Fruit fly (Drosophila melanogaster): ENCODE measurements around the gene CG18649.

The CG18649 gene

DNA sequence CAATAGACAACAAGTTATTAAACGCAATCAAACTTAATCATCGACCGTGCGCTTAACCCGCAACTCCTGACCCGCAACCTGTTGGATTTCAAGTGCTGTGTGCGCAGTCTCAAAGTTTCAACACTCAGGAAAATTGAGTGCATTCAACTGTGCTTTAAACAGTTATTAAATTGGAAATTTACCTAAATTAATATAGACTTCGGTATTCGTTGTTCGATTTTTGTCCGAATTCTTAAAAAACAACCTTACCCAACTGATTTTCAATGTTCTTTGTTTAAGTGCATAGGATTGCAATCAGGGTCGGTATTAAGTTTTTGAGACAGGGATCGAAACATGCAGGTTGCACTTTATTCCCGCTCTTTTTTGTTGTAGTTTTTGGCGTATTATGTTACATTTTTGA lies 48.9 kb downstream of the CG18649 start:
- no peak for TF ChIP-seq N (GFP tag; optimal IDR thresholded peaks at IDR 0.05)
- no peak for TF ChIP-seq Hr83 (GFP tag; optimal IDR thresholded peaks at IDR 0.05; ENCODE audit: poor library complexity, severe bottlenecking)
- TF ChIP-seq dsf (GFP tag; optimal IDR thresholded peaks at IDR 0.05; ENCODE audit: borderline replicate concordance) = no peak
- TF ChIP-seq usp (GFP tag; optimal IDR thresholded peaks at IDR 0.05) = no peak
- peak; percentile 55 for TF ChIP-seq ey (GFP tag; optimal IDR thresholded peaks at IDR 0.05)
- TF ChIP-seq GATAd (GFP tag; optimal IDR thresholded peaks at IDR 0.05) = no peak
- no peak for TF ChIP-seq pan (optimal IDR thresholded peaks at IDR 0.05)
- no peak for TF ChIP-seq Vsx2 (GFP tag; optimal IDR thresholded peaks at IDR 0.05; ENCODE audit: partially characterized antibody)
- no peak for TF ChIP-seq woc (GFP tag; optimal IDR thresholded peaks at IDR 0.05)
- TF ChIP-seq CG32264 (GFP tag; optimal IDR thresholded peaks at IDR 0.05) = no peak
- TF ChIP-seq Dif (GFP tag; optimal IDR thresholded peaks at IDR 0.05; ENCODE audit: partially characterized antibody) = no peak
- TF ChIP-seq brk (GFP tag; optimal IDR thresholded peaks at IDR 0.05) = peak; percentile 9
- TF ChIP-seq rgr (GFP tag; optimal IDR thresholded peaks at IDR 0.05) = peak; percentile 51
- peak; percentile 59 for TF ChIP-seq OdsH (GFP tag; optimal IDR thresholded peaks at IDR 0.05)
- peak; percentile 70 for TF ChIP-seq h (GFP tag; optimal IDR thresholded peaks at IDR 0.05)
- no peak for TF ChIP-seq CrebA (GFP tag; optimal IDR thresholded peaks at IDR 0.05; ENCODE audit: borderline replicate concordance)
- no peak for TF ChIP-seq sage (GFP tag; optimal IDR thresholded peaks at IDR 0.05)
- TF ChIP-seq CG9705 (GFP tag; optimal IDR thresholded peaks at IDR 0.05) = no peak
- no peak for TF ChIP-seq jim (GFP tag; optimal IDR thresholded peaks at IDR 0.05)
- no peak for TF ChIP-seq Sp1 (GFP tag; optimal IDR thresholded peaks at IDR 0.05)
- TF ChIP-seq Abd-B (GFP tag; optimal IDR thresholded peaks at IDR 0.05) = no peak
- peak; percentile 51 for TF ChIP-seq fru (GFP tag; optimal IDR thresholded peaks at IDR 0.05)
- TF ChIP-seq br (GFP tag; optimal IDR thresholded peaks at IDR 0.05) = peak; percentile 39
- TF ChIP-seq Jra (GFP tag; optimal IDR thresholded peaks at IDR 0.05) = no peak
- TF ChIP-seq psq (GFP tag; optimal IDR thresholded peaks at IDR 0.05) = peak; percentile 18
- no peak for TF ChIP-seq sv (GFP tag; optimal IDR thresholded peaks at IDR 0.05)
- TF ChIP-seq Hnf4 (GFP tag; optimal IDR thresholded peaks at IDR 0.05) = peak; percentile 42
- TF ChIP-seq Rel (GFP tag; optimal IDR thresholded peaks at IDR 0.05) = no peak
- TF ChIP-seq Rel (tag; optimal IDR thresholded peaks at IDR 0.05) = no peak
- TF ChIP-seq tai (GFP tag; optimal IDR thresholded peaks at IDR 0.05) = no peak
- no peak for TF ChIP-seq lola (GFP tag; optimal IDR thresholded peaks at IDR 0.05)
- peak; percentile 34 for TF ChIP-seq HLH106 (tag; optimal IDR thresholded peaks at IDR 0.05)
- peak in 1 of 2 experiments; percentile 50 for TF ChIP-seq foxo (GFP tag; optimal IDR thresholded peaks at IDR 0.05)
- no peak for TF ChIP-seq Mio (GFP tag; optimal IDR thresholded peaks at IDR 0.05)
